Worm (Caenorhabditis elegans): Measurements from ENCODE around the gene esyt-2.

Gene esyt-2

ce11 chrIII:6216833-6217466 lies 13.8 kb downstream of the esyt-2 start, which contains the start of gene hot-4:
hot-4 (plus strand) TSS chrIII:6217416.
- TF ChIP-seq ama-1 (optimal IDR thresholded peaks at IDR 0.05) (no peak), ahr-1 (tag; optimal IDR thresholded peaks at IDR 0.05) (no peak), lin-11 (tag; optimal IDR thresholded peaks at IDR 0.05) (no peak), hlh-15 (tag; optimal IDR thresholded peaks at IDR 0.05) (no peak), unc-55 (GFP tag; optimal IDR thresholded peaks at IDR 0.05) (no peak)

- TF ChIP-seq ceh-45 (GFP tag; IDR thresholded peaks at IDR 0.05) (no peak), npax-4 (tag; optimal IDR thresholded peaks at IDR 0.05) (no peak), hlh-8 (tag; optimal IDR thresholded peaks at IDR 0.05) (no peak), ets-4 (tag; optimal IDR thresholded peaks at IDR 0.05) (no peak), pat-9 (tag; optimal IDR thresholded peaks at IDR 0.05) (no peak)
Observed at ce11 chrIII:6215943-6216342, 14.8 kb downstream of the esyt-2 start.

ce11 chrIII:6215476-6215875 lies 15.3 kb downstream of the esyt-2 start, which contains the start of gene C23G10.11:
C23G10.11 (minus strand) TSS chrIII:6215576.
- TF ChIP-seq dve-1 (tag; optimal IDR thresholded peaks at IDR 0.05) (no peak), pha-2 (tag; optimal IDR thresholded peaks at IDR 0.05) (no peak), odd-2 (tag; optimal IDR thresholded peaks at IDR 0.05) (no peak), C38D4.7 (GFP tag; optimal IDR thresholded peaks at IDR 0.05) (no peak), ceh-31 (tag; optimal IDR thresholded peaks at IDR 0.05) (no peak), mec-3 (tag; optimal IDR thresholded peaks at IDR 0.05; ENCODE audit: borderline replicate concordance) (no peak), elt-2 (tag; optimal IDR thresholded peaks at IDR 0.05) (no peak), ceh-14 (tag; optimal IDR thresholded peaks at IDR 0.05) (no peak), rnt-1 (tag; optimal IDR thresholded peaks at IDR 0.05) (no peak), elt-4 (tag; optimal IDR thresholded peaks at IDR 0.05) (no peak), tbx-7 (tag; optimal IDR thresholded peaks at IDR 0.05) (no peak), che-1 (tag; optimal IDR thresholded peaks at IDR 0.05) (no peak), ceh-24 (tag; optimal IDR thresholded peaks at IDR 0.05) (no peak), ahr-1 (tag; optimal IDR thresholded peaks at IDR 0.05) (no peak), pax-1 (tag; optimal IDR thresholded peaks at IDR 0.05) (no peak), lin-11 (tag; optimal IDR thresholded peaks at IDR 0.05) (no peak), hlh-6 (tag; optimal IDR thresholded peaks at IDR 0.05) (no peak), pqm-1 (tag; optimal IDR thresholded peaks at IDR 0.05) (no peak), sox-4 (tag; optimal IDR thresholded peaks at IDR 0.05) (no peak), ceh-18 (tag; optimal IDR thresholded peaks at IDR 0.05) (no peak)

DNA sequence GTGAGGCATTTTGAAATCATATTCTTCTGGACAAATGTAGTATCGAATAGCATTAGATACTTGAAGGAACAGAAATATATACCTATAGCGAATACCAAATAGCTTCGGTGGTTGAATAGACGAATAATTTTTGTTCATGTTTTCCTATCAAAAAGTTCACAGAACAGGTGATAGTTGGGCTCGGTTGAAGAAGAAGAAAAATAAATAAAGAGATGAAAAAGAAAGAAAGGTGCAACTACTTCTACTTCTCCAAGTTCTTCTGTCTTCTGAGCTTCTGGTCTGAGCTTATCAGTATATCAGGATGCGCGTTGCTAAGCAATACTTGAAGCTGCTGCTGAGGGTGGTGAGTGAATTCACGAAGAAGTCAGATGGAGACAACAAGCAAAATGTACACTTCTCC lies 16.9 kb downstream of the esyt-2 start, which contains the start of gene C23G10.10:
C23G10.10 (minus strand) TSS at position 101 of the 400 bp plus-strand sequence.
- TF ChIP-seq ttx-3 (tag; optimal IDR thresholded peaks at IDR 0.05) (no peak), ceh-45 (GFP tag; IDR thresholded peaks at IDR 0.05) (no peak), lin-11 (tag; optimal IDR thresholded peaks at IDR 0.05) (no peak), unc-55 (GFP tag; optimal IDR thresholded peaks at IDR 0.05) (no peak), lim-6 (tag; optimal IDR thresholded peaks at IDR 0.05) (no peak), tbx-7 (tag; optimal IDR thresholded peaks at IDR 0.05) (no peak)

DNA sequence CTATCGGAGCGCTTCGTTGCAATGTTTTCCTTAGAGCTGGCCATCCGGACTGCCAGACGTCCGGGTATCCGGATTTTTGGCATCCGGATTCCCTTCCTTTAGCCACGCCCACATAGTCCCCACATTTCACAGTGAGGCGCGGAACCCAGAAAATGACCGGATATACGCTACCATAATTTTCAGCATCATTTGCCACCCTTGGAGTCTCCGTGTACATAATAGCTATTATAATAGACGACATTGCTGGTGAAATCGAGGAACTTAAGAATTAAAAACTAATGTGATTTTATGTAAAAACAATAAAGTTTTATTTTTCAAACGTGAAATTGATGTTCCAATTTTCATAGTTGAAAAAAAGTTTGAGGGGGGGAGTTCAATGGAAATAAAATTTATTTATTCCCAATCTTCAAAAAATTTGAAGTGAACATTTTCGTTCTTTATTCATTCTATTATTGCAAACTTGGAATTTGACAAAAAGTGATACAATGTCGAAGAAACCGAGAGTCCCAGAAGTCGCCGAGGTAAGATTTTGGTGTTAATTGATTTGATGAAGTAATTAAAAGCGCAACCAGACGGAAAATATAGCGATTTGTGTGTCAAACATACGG lies 20.5 kb downstream of the esyt-2 start:
- TF ChIP-seq pha-4 (tag; optimal IDR thresholded peaks at IDR 0.05): no peak
- no peak for TF ChIP-seq sdc-2 (tag; optimal IDR thresholded peaks at IDR 0.05)
- no peak for TF ChIP-seq elt-4 (tag; optimal IDR thresholded peaks at IDR 0.05)
- no peak for TF ChIP-seq ceh-22 (tag; optimal IDR thresholded peaks at IDR 0.05)
- no peak for TF ChIP-seq ttx-3 (tag; optimal IDR thresholded peaks at IDR 0.05)
- no peak for TF ChIP-seq gmeb-2 (tag; optimal IDR thresholded peaks at IDR 0.05)
- TF ChIP-seq ceh-18 (tag; optimal IDR thresholded peaks at IDR 0.05): no peak
- TF ChIP-seq fax-1 (tag; optimal IDR thresholded peaks at IDR 0.05): no peak
- no peak for TF ChIP-seq unc-55 (GFP tag; optimal IDR thresholded peaks at IDR 0.05)
- TF ChIP-seq odd-2 (tag; optimal IDR thresholded peaks at IDR 0.05): no peak
- TF ChIP-seq sox-4 (tag; optimal IDR thresholded peaks at IDR 0.05): no peak

All from whole organism, late embryonic.